Fruit fly (Drosophila melanogaster): ENCODE results near the gene kmr.
A peak's percentile ranks its signal among the peaks of the same experiment; 100 is the strongest.

kmr gene

DNA sequence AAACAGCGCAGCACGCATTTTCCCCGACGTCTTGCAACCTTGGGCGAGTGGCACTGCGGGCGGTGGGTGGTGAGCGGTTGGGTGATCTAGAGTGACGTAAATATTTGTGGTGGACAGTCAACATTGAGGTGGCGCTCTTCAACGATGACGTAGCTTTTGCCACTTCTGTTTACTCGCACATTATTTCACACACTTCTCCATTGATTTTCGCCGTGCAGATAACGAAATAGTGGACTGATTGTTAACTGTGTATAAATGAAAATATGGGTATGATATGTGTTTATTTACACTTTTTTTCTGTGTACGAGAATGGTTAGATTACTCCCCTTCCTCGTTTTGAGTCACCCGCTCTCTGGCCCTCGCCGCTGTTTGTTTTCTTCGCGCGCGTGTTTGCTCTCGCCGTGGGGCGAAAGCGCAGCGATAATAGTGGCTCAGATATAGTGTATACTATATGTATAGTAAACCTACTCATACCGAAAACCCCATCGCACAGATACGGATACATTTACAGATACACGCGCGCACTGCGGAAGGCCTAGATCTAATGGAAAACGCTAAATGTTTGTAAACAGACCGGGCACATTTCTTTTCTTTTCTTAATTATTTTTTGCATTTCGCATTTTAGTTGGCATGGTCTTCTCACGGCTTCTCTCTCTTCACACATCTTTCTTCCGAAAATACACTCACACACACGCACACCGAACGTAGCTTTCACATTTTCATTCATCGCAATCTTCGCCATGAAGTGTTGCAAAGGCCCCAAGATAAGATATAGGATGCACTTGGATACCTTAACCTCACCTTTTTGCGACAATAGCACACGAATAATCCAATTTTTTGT is 28.4 kb upstream of the kmr start, which contains the start of gene omd (continued):
- TF ChIP-seq CG10462 (GFP tag; optimal IDR thresholded peaks at IDR 0.05) (peak; percentile 31), CG31224 (GFP tag; IDR thresholded peaks at IDR 0.05) (peak; percentile 40; the same call in 1 of the 2 replicates), klu (GFP tag; IDR thresholded peaks at IDR 0.05) (no peak), exex (tag; optimal IDR thresholded peaks at IDR 0.05) (peak; percentile 80), D (optimal IDR thresholded peaks at IDR 0.05) (no peak), D (GFP tag; optimal IDR thresholded peaks at IDR 0.05) (peak; percentile 66), al (GFP tag; IDR thresholded peaks at IDR 0.05) (peak; percentile 26; the same call in 1 of the 2 replicates), zfh1 (GFP tag; IDR thresholded peaks at IDR 0.05) (peak; percentile 33; the same call in 1 of the 3 replicates), CG4360 (GFP tag; IDR thresholded peaks at IDR 0.05) (peak; percentile 62), sqz (GFP tag; optimal IDR thresholded peaks at IDR 0.05) (no peak), Dfd (GFP tag; optimal IDR thresholded peaks at IDR 0.05) (no peak), ttk (GFP tag; IDR thresholded peaks at IDR 0.05) (no peak), pita (GFP tag; optimal IDR thresholded peaks at IDR 0.05) (no peak), CG10543 (GFP tag; optimal IDR thresholded peaks at IDR 0.05) (peak; percentile 83), CG30020 (tag; optimal IDR thresholded peaks at IDR 0.05) (no peak), CG5953 (GFP tag; IDR thresholded peaks at IDR 0.05) (peak; percentile 46; the same call in 1 of the 2 replicates), Dek (tag; optimal IDR thresholded peaks at IDR 0.05) (peak; percentile 52), HLHmδ (GFP tag; optimal IDR thresholded peaks at IDR 0.05) (peak; percentile 30), Hr78 (GFP tag; optimal IDR thresholded peaks at IDR 0.05) (no peak), PHDP (tag; optimal IDR thresholded peaks at IDR 0.05) (no peak), tll (GFP tag; optimal IDR thresholded peaks at IDR 0.05) (no peak), CG31365 (tag; optimal IDR thresholded peaks at IDR 0.05) (peak; percentile 45), org-1 (GFP tag; optimal IDR thresholded peaks at IDR 0.05) (peak; percentile 70), sd (tag; optimal IDR thresholded peaks at IDR 0.05) (no peak), CG14710 (tag; optimal IDR thresholded peaks at IDR 0.05) (peak; percentile 50), ac (GFP tag; optimal IDR thresholded peaks at IDR 0.05) (peak; percentile 74), toy (GFP tag; IDR thresholded peaks at IDR 0.05) (no peak), CG34376 (GFP tag; optimal IDR thresholded peaks at IDR 0.05) (peak; percentile 96), lilli (GFP tag; optimal IDR thresholded peaks at IDR 0.05) (peak; percentile 61), Mrtf (GFP tag; IDR thresholded peaks at IDR 0.05) (0 out of 3 replicates have a peak, but pooled peaks have one; percentile 7), Ssrp (tag; optimal IDR thresholded peaks at IDR 0.05) (no peak), Dip3 (GFP tag; optimal IDR thresholded peaks at IDR 0.05) (no peak), Side (GFP tag; optimal IDR thresholded peaks at IDR 0.05) (peak; percentile 78), CG32767 (GFP tag; IDR thresholded peaks at IDR 0.05) (peak; percentile 47; the same call in 1 of the 2 replicates), CG7928 (GFP tag; optimal IDR thresholded peaks at IDR 0.05) (peak; percentile 12), CG43689 (GFP tag; IDR thresholded peaks at IDR 0.05) (no peak), CkIIα-i1 (GFP tag; IDR thresholded peaks at IDR 0.05) (no peak), NfI (GFP tag; optimal IDR thresholded peaks at IDR 0.05) (no peak), CG9932 (GFP tag; IDR thresholded peaks at IDR 0.05) (peak; percentile 52), abd-A (tag; optimal IDR thresholded peaks at IDR 0.05) (no peak), Sin3A (optimal IDR thresholded peaks at IDR 0.05) (no peak), gsb (GFP tag; IDR thresholded peaks at IDR 0.05) (peak; percentile 47; the same call in 1 of the 2 replicates), CG2129 (GFP tag; IDR thresholded peaks at IDR 0.05; ENCODE audit: partially characterized antibody) (no peak), Hmx (GFP tag; optimal IDR thresholded peaks at IDR 0.05) (no peak), Bgb (GFP tag; IDR thresholded peaks at IDR 0.05; ENCODE audit: partially characterized antibody) (0 out of 2 replicates have a peak, but pooled peaks have one; percentile 15), CG18476 (GFP tag; optimal IDR thresholded peaks at IDR 0.05) (peak; percentile 5), ATbp (GFP tag; optimal IDR thresholded peaks at IDR 0.05) (peak; percentile 89), ems (GFP tag; optimal IDR thresholded peaks at IDR 0.05) (peak; percentile 26), Dbx (GFP tag; IDR thresholded peaks at IDR 0.05) (0 out of 3 replicates have a peak, but pooled peaks have one; percentile 46)
